Worm (Caenorhabditis elegans) whole organism, young adult: ENCODE data around the gene let-716.

Experiments used
- Y53F4B.3 ChIP-seq: fragments of 200-800 bp; sonication (Bioruptor generic); IDR thresholded peaks from 2 replicates; pipeline ENCODE4 v1.3.6; 2022; ENCODE audit warnings: missing genetic modification reagents, missing genetic modification characterization, missing compliant biosample characterization
- nfyb-1 ChIP-seq: fragments of 200-800 bp; sonication (Bioruptor generic); IDR thresholded peaks from 2 replicates; pipeline ENCODE4 v1.3.6; 2022; ENCODE audit warnings: missing genetic modification reagents, missing genetic modification characterization, missing compliant biosample characterization

Gene let-716

DNA sequence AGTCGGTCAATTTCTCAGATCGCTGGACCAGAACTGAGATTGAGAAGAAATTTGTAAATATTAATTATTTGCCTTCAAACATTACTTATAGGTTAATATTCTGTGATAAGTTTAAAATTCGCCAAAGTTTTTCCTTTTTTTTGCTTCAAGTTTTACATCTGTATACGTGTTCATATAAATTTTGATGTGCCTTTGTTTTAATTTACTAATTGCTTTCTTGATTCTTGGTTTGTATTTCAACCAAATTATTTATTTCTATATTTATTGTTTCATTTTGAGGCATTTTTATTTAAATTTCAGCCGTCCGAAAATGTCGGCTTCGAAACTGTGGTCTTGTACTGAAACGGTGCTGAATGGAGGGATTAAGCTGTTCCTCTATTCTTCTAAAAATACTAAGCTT lies 53.0 kb downstream of the let-716 start, which contains the start of gene C05D11.1 (continued):
- TF ChIP-seq Y53F4B.3 (no peak), nfyb-1 (no peak)
